Fruit fly (Drosophila melanogaster): Measurements from ENCODE around the gene Spt6.

The Spt6 gene

DNA sequence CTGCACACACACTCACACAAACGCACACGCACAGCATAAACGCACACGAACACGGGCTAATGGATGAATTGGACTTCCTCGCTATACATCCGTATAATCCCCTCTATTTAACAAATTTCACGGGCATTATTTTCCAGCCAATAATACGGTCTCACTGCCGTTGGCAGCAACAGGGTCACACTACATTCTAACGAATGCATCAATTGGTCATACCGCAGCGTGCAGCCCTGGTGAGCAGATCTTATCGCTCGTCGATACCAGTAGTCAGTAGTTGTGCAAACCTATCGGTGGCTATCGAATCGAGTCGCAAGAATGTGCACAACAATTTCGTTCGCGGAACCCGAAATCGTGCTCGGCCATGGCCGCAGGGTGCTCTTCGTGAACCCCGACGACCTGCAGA lies 20.2 kb downstream of the Spt6 start, which contains the start of the genes Top3beta and wuho:
Gene Top3beta (minus strand): TSS at position 149 of the 400 bp plus-strand sequence.
Gene wuho (plus strand): TSS at position 259 of the 400 bp plus-strand sequence.
- no peak for TF ChIP-seq Dll (optimal IDR thresholded peaks at IDR 0.05)
- TF ChIP-seq CG8478 (optimal IDR thresholded peaks at IDR 0.05) = no peak
- TF ChIP-seq pan (optimal IDR thresholded peaks at IDR 0.05) = no peak
- TF ChIP-seq psq (optimal IDR thresholded peaks at IDR 0.05) = no peak
- TF ChIP-seq EcR (GFP tag; optimal IDR thresholded peaks at IDR 0.05) = no peak
- TF ChIP-seq usp (GFP tag; optimal IDR thresholded peaks at IDR 0.05) = no peak

DNA sequence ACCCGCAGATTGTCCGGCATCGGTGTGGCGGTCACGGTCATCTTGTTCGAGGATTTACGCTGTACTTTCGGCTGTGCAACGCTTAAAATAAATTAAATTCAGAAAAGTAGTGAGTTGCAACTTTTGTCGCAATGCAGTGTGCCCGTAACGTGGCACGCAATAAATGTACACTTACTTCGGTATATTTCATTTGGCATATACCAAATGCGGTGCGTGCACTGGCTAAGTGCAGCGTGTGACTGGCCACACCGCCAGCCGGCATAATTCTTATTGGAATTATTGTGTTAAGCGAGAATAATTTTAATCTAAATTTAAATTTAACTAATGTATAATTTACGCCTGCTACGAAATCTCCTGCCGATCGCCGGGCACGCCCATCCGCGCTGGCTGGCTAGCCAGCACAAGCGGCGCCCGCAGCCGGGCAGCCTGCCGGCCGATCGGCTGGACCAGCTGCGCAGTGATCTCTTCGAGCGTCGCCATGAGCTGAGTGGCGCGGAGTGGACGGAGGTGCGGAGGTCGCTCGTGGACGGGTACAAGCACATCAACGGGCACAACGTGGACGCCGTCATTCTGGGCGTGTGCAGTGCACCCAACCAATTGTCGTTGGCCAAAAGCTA lies 23.6 kb downstream of the Spt6 start, which contains the start of the genes Rpt4 and mldr:
Gene Rpt4 (minus strand): TSS at position 163 of the 617 bp plus-strand sequence.
Gene mldr (plus strand): TSS at position 221 of the 617 bp plus-strand sequence.
- TF ChIP-seq Dll (optimal IDR thresholded peaks at IDR 0.05) (no peak), EcR (GFP tag; optimal IDR thresholded peaks at IDR 0.05) (no peak), usp (GFP tag; optimal IDR thresholded peaks at IDR 0.05) (no peak), psq (optimal IDR thresholded peaks at IDR 0.05) (no peak), pan (optimal IDR thresholded peaks at IDR 0.05) (no peak), CG8478 (optimal IDR thresholded peaks at IDR 0.05) (no peak)

- no peak for TF ChIP-seq CG8478 (optimal IDR thresholded peaks at IDR 0.05)
- TF ChIP-seq psq (optimal IDR thresholded peaks at IDR 0.05) = no peak
- TF ChIP-seq Dll (optimal IDR thresholded peaks at IDR 0.05) = no peak
- no peak for TF ChIP-seq EcR (GFP tag; optimal IDR thresholded peaks at IDR 0.05)
- no peak for TF ChIP-seq usp (GFP tag; optimal IDR thresholded peaks at IDR 0.05)
- TF ChIP-seq pan (optimal IDR thresholded peaks at IDR 0.05) = no peak
Measured at dm6 chrX:6294243-6294642, 26.6 kb downstream of the Spt6 start, which contains the start of gene CG15892. Gene CG15892, minus strand, starts transcription at chrX:6294343.

DNA sequence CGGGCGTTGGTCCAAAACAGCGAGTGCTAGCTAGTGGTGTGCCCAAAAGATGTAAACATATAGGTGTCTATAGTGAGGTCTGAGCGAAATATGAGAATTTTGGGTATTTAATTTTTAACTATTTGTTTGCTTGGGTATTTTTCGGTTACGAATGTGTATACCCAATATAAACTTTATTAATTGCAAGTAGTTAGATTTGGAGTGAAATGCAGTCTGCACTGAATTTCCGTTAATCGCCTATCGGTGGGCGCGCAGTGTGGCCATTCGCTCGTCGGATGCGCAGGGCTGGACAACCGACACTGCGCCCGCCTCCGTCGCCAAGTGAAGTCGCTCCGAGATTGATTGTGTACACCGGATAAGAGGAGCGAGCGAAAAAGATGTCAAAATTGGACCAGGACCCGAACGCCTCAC lies 27.5 kb downstream of the Spt6 start, which contains the start of the genes CG15891 and CG3815:
Gene CG15891 (minus strand): TSS at position 217 of the 411 bp plus-strand sequence.
Gene CG3815 (plus strand): TSS at position 261 of the 411 bp plus-strand sequence.
- TF ChIP-seq pan (optimal IDR thresholded peaks at IDR 0.05) (no peak), usp (GFP tag; optimal IDR thresholded peaks at IDR 0.05) (no peak), EcR (GFP tag; optimal IDR thresholded peaks at IDR 0.05) (no peak), psq (optimal IDR thresholded peaks at IDR 0.05) (no peak), Dll (optimal IDR thresholded peaks at IDR 0.05) (no peak), CG8478 (optimal IDR thresholded peaks at IDR 0.05) (no peak)

DNA sequence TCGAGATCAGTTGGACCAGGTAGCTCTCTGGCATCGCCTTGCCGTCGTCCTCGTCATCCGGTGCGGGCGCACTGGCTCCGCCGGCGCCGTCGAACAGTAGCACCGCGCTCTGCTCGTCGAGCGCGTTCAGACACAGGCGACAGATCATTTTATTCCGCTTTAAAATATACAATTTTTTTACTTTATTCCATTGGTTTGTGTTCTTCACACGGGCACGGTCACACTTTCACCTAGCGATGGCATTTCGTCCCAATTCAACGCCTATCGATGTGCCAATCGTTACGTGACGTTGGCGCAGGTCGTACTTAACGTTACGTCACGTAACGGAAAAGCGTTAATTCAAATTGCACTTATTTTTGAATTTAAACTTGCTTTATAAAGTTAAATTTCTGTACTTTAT lies 33.5 kb downstream of the Spt6 start, which contains the start of gene CG12219:
Gene CG12219 (minus strand): TSS at position 234 of the 400 bp plus-strand sequence.
- TF ChIP-seq psq (optimal IDR thresholded peaks at IDR 0.05) (no peak), CG8478 (optimal IDR thresholded peaks at IDR 0.05) (no peak), usp (GFP tag; optimal IDR thresholded peaks at IDR 0.05) (no peak), EcR (GFP tag; optimal IDR thresholded peaks at IDR 0.05) (no peak), pan (optimal IDR thresholded peaks at IDR 0.05) (no peak), Dll (optimal IDR thresholded peaks at IDR 0.05) (no peak)

- TF ChIP-seq Dll (optimal IDR thresholded peaks at IDR 0.05) = no peak
- no peak for TF ChIP-seq usp (GFP tag; optimal IDR thresholded peaks at IDR 0.05)
- no peak for TF ChIP-seq psq (optimal IDR thresholded peaks at IDR 0.05)
Measured at dm6 chrX:6303196-6303595, 35.6 kb downstream of the Spt6 start.

DNA sequence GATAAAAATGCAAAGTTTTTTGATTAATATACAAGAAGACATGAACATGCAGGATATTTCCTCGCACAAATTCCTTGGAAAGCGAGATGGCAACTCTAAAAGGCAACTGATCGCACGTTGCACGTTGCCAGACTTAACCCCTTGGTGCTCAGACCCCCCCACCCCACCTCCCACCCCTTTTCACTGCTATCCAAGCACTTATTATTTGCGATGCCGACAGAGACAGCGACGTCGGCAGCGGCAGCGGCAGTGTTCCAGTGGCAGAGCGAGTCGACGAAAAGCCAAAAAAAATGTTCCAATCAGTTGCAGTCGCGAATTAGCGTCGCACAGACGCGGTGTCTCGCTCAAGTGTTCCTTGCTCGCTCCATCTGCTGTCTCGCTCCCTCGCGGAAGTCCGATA lies 36.1 kb downstream of the Spt6 start, which contains the start of gene CG3823:
Gene CG3823 (plus strand): TSS at position 301 of the 400 bp plus-strand sequence.
- TF ChIP-seq psq (optimal IDR thresholded peaks at IDR 0.05) = no peak
- TF ChIP-seq CG8478 (optimal IDR thresholded peaks at IDR 0.05) = no peak
- no peak for TF ChIP-seq pan (optimal IDR thresholded peaks at IDR 0.05)
- TF ChIP-seq usp (GFP tag; optimal IDR thresholded peaks at IDR 0.05) = no peak
- no peak for TF ChIP-seq Dll (optimal IDR thresholded peaks at IDR 0.05)
- no peak for TF ChIP-seq EcR (GFP tag; optimal IDR thresholded peaks at IDR 0.05)

DNA sequence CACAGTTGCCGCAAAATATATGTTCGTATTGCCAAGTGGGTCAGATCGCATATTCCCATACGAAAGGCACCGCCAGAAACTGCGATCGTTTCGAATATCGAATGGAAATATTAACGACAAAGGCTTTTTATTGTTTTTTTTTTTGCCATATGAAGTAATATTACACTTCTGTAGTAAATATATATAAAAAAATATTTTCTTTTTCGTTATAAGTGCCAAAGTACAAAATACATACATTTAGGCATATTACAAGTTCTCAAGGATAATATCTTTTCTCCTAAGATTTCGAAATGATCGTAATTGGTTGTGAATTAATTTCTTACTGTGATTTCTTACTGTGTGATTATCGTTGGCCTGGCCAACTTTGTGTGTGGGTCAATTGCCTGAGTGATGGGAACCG lies 36.6 kb downstream of the Spt6 start:
- no peak for TF ChIP-seq usp (GFP tag; optimal IDR thresholded peaks at IDR 0.05)
- TF ChIP-seq EcR (GFP tag; optimal IDR thresholded peaks at IDR 0.05) = no peak
- TF ChIP-seq CG8478 (optimal IDR thresholded peaks at IDR 0.05) = no peak
- TF ChIP-seq psq (optimal IDR thresholded peaks at IDR 0.05) = no peak
- no peak for TF ChIP-seq pan (optimal IDR thresholded peaks at IDR 0.05)
- no peak for TF ChIP-seq Dll (optimal IDR thresholded peaks at IDR 0.05)

DNA sequence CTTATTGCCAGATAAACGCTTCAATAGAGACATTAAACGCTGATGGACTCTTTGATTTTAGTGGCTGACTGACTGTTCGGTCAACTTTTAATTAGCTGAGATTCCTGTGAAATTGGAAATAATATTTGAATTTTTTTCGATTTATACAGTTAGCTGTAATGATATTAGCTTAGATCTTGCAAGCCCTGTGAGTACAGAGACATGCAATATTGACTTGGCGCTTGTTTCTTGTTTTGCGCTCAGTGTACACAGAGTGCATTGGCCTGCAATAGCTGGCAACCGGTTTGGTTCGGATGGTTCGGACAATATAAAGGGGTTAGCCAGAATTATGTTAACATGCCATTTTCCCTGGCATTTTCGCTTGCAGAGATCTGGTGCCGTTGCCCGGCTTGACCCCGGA lies 37.7 kb downstream of the Spt6 start:
- TF ChIP-seq psq (optimal IDR thresholded peaks at IDR 0.05) (no peak), CG8478 (optimal IDR thresholded peaks at IDR 0.05) (no peak), Dll (optimal IDR thresholded peaks at IDR 0.05) (no peak), EcR (GFP tag; optimal IDR thresholded peaks at IDR 0.05) (no peak), pan (optimal IDR thresholded peaks at IDR 0.05) (no peak), usp (GFP tag; optimal IDR thresholded peaks at IDR 0.05) (no peak)

- TF ChIP-seq usp (GFP tag; optimal IDR thresholded peaks at IDR 0.05) (no peak), EcR (GFP tag; optimal IDR thresholded peaks at IDR 0.05) (no peak)
Measured at dm6 chrX:6308852-6309251, 41.3 kb downstream of the Spt6 start, which contains the start of gene CG15894. Gene CG15894, plus strand, starts transcription at chrX:6309212.

DNA sequence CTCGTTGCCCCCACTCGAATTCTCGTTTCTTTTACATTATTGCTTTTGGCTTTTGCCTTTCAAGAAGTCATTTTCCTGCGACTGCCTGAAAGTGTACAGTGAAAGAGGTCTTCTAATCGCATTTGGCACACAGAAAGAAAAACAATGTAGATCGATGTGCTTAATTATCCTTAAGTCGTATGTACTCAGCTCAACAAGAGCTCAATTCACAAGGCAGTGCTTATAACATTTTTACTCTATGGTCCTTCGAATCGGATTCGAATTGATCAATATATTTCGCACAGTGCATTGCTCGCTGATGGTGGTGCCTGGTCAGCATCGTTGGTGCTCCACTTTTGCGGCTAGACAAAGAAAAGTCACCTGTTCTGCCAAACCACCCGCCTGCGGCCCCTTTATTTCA lies 42.8 kb downstream of the Spt6 start:
- TF ChIP-seq usp (GFP tag; optimal IDR thresholded peaks at IDR 0.05) (no peak), psq (optimal IDR thresholded peaks at IDR 0.05) (no peak), EcR (GFP tag; optimal IDR thresholded peaks at IDR 0.05) (no peak), pan (optimal IDR thresholded peaks at IDR 0.05) (no peak), Dll (optimal IDR thresholded peaks at IDR 0.05) (no peak), CG8478 (optimal IDR thresholded peaks at IDR 0.05) (no peak)

dm6 chrX:6311516-6311915 lies 43.9 kb downstream of the Spt6 start:
- TF ChIP-seq pan (optimal IDR thresholded peaks at IDR 0.05) = no peak
- no peak for TF ChIP-seq psq (optimal IDR thresholded peaks at IDR 0.05)
- TF ChIP-seq Dll (optimal IDR thresholded peaks at IDR 0.05) = no peak
- no peak for TF ChIP-seq CG8478 (optimal IDR thresholded peaks at IDR 0.05)
- TF ChIP-seq usp (GFP tag; optimal IDR thresholded peaks at IDR 0.05) = no peak
- no peak for TF ChIP-seq EcR (GFP tag; optimal IDR thresholded peaks at IDR 0.05)
